Fruit fly (Drosophila melanogaster): ENCODE measurements around the gene Ir68a.

Gene Ir68a

DNA sequence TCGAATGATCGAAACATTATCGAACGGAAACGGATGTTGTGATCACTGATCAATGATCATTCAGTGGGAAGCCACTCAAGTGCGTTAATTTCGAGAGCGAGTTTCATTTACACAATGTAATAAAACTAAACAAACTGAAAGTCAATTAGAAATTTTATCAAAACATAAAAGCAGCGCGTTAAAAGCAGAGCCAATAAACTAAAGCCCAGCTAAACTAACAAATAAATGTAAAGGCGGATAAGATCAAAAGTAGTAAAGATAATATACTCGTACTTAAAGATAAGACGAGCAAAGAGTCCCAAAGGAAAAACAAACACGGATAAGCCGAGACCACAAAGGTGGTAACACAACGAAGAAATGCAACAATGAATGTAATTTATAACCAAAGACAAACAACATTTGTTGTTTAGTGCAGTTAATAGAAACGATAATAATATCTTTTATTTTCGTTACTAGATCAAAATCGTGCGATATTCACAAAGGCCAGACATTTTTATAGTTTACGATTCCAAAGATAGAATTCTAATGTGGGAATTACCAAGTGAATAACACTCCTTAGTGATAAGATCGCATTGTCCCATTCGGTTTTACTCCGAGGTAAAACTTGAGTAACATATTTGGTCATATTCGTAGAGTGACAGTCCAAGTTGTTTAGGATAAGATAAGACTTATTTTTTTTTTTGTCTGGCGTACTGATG, 37.6 kb upstream of the Ir68a start (continued):
- TF ChIP-seq CG10959 (GFP tag; IDR thresholded peaks at IDR 0.05) (no peak), kay (GFP tag; optimal IDR thresholded peaks at IDR 0.05) (no peak), al (GFP tag; IDR thresholded peaks at IDR 0.05) (no peak), CG2202 (tag; optimal IDR thresholded peaks at IDR 0.05) (peak; percentile 45), CG6254 (GFP tag; optimal IDR thresholded peaks at IDR 0.05) (peak; percentile 28), CG17328 (GFP tag; IDR thresholded peaks at IDR 0.05) (no peak), CG34376 (GFP tag; optimal IDR thresholded peaks at IDR 0.05) (no peak), CG2129 (GFP tag; IDR thresholded peaks at IDR 0.05; ENCODE audit: partially characterized antibody) (no peak), CG10654 (GFP tag; optimal IDR thresholded peaks at IDR 0.05) (no peak), CHES-1-like (GFP tag; optimal IDR thresholded peaks at IDR 0.05) (no peak), CG11723 (GFP tag; optimal IDR thresholded peaks at IDR 0.05) (no peak), aop (GFP tag; IDR thresholded peaks at IDR 0.05) (no peak), CG7786 (GFP tag; optimal IDR thresholded peaks at IDR 0.05) (no peak), cwo (GFP tag; optimal IDR thresholded peaks at IDR 0.05) (no peak), CG33557 (GFP tag; optimal IDR thresholded peaks at IDR 0.05) (peak; percentile 63), trem (tag; optimal IDR thresholded peaks at IDR 0.05) (peak; percentile 27), CG13287 (GFP tag; IDR thresholded peaks at IDR 0.05; ENCODE audit: partially characterized antibody) (no peak), Abd-B (GFP tag; optimal IDR thresholded peaks at IDR 0.05) (no peak), Vsx1 (GFP tag; optimal IDR thresholded peaks at IDR 0.05) (peak; percentile 71), ac (GFP tag; optimal IDR thresholded peaks at IDR 0.05) (peak; percentile 9), ham (GFP tag; IDR thresholded peaks at IDR 0.05) (no peak), CG9437 (GFP tag; optimal IDR thresholded peaks at IDR 0.05) (no peak), stwl (tag; optimal IDR thresholded peaks at IDR 0.05) (no peak), HLH3B (GFP tag; IDR thresholded peaks at IDR 0.05) (no peak), CG15073 (GFP tag; optimal IDR thresholded peaks at IDR 0.05) (no peak), eve (GFP tag; optimal IDR thresholded peaks at IDR 0.05) (peak in 1 of 2 experiments; percentile 30), CG15479 (GFP tag; optimal IDR thresholded peaks at IDR 0.05) (peak; percentile 51), E2f1 (GFP tag; IDR thresholded peaks at IDR 0.05) (no peak), CG3407 (GFP tag; optimal IDR thresholded peaks at IDR 0.05) (peak; percentile 58), CG30020 (tag; optimal IDR thresholded peaks at IDR 0.05) (no peak), Nf-YB (GFP tag; optimal IDR thresholded peaks at IDR 0.05) (no peak), CG6813 (GFP tag; optimal IDR thresholded peaks at IDR 0.05) (no peak), Bgb (GFP tag; IDR thresholded peaks at IDR 0.05; ENCODE audit: partially characterized antibody) (no peak), gsb-n (tag; optimal IDR thresholded peaks at IDR 0.05) (peak; percentile 46), CG12659 (GFP tag; optimal IDR thresholded peaks at IDR 0.05) (no peak), CG7745 (tag; optimal IDR thresholded peaks at IDR 0.05) (peak; percentile 43), ERR (GFP tag; optimal IDR thresholded peaks at IDR 0.05) (no peak), CG13424 (tag; optimal IDR thresholded peaks at IDR 0.05) (peak; percentile 25), Bdp1 (GFP tag; optimal IDR thresholded peaks at IDR 0.05) (no peak), Deaf1 (tag; optimal IDR thresholded peaks at IDR 0.05) (no peak), CrebB (tag; optimal IDR thresholded peaks at IDR 0.05) (no peak), zf30C (GFP tag; optimal IDR thresholded peaks at IDR 0.05) (no peak), Xrp1 (GFP tag; IDR thresholded peaks at IDR 0.05) (no peak), CG9609 (GFP tag; optimal IDR thresholded peaks at IDR 0.05) (no peak), pan (optimal IDR thresholded peaks at IDR 0.05) (no peak), pan (GFP tag; optimal IDR thresholded peaks at IDR 0.05 in 1 of 2, IDR thresholded peaks at IDR 0.05 in 1 of 2) (no peak), Hmx (GFP tag; optimal IDR thresholded peaks at IDR 0.05) (no peak), ATbp (GFP tag; optimal IDR thresholded peaks at IDR 0.05) (peak; percentile 22), Hr39 (optimal IDR thresholded peaks at IDR 0.05) (no peak), CG7928 (GFP tag; optimal IDR thresholded peaks at IDR 0.05) (no peak)

Measured in whole organism, embryonic.